Fruit fly (Drosophila melanogaster) S2 (cell line): ENCODE results near the gene PolrMT.

ENCODE experiments used
- CG8478 ChIP-seq: fragments of >200 bp; optimal IDR thresholded peaks from 2 replicates; lab custom pipeline; 2018
- CTCF ChIP-seq, 2 experiments: fragments of >200 bp; optimal IDR thresholded peaks; 2 replicates each; lab custom pipeline; 2018

- TF ChIP-seq CG8478 (no peak), CTCF (optimal IDR thresholded peaks at IDR 0.05; lab: Kevin White, UChicago) (no peak)
Observed at dm6 chr2L:1070332-1070731, 37.8 kb downstream of the PolrMT start.
